Fruit fly (Drosophila melanogaster): ENCODE data around the gene BTBD9.

- TF ChIP-seq Ets98B (GFP tag; IDR thresholded peaks at IDR 0.05) (no peak), CG32121 (GFP tag; IDR thresholded peaks at IDR 0.05) (no peak), gl (tag; optimal IDR thresholded peaks at IDR 0.05) (no peak), CG13204 (GFP tag; optimal IDR thresholded peaks at IDR 0.05) (no peak), fd96Ca (GFP tag; IDR thresholded peaks at IDR 0.05) (no peak), CG8159 (tag; optimal IDR thresholded peaks at IDR 0.05) (peak; percentile 37), CG8301 (tag; optimal IDR thresholded peaks at IDR 0.05) (no peak), Pif1A (GFP tag; optimal IDR thresholded peaks at IDR 0.05) (no peak), CG12605 (GFP tag; IDR thresholded peaks at IDR 0.05) (0 out of 2 replicates have a peak, but pooled peaks have one; percentile 14), CG17806 (tag; optimal IDR thresholded peaks at IDR 0.05) (peak; percentile 15), EcR (GFP tag; optimal IDR thresholded peaks at IDR 0.05) (no peak), CG4496 (GFP tag; IDR thresholded peaks at IDR 0.05) (no peak; the same call in 2 of the 3 replicates), D1 (tag; optimal IDR thresholded peaks at IDR 0.05) (no peak), CG34367 (tag; optimal IDR thresholded peaks at IDR 0.05) (no peak)
These were observed 27.3 kb upstream of the BTBD9 start for dm6 chrX:10740953-10741500.
